Worm (Caenorhabditis elegans) whole organism, young adult: Measurements from ENCODE around the gene C35B1.8.

Experiments
- B0035.1 ChIP-seq: sonication (generic microtip); optimal IDR thresholded peaks from 2 replicates; lab custom pipeline; 2016; ENCODE audit warnings: missing genetic modification characterization, mild to moderate bottlenecking, missing compliant biosample characterization, missing genotype, missing genetic modification reagents
- C06A6.2 ChIP-seq: fragments of 200-800 bp; sonication (Bioruptor generic); conservative IDR thresholded peaks from 2 replicates; pipeline ENCODE4 v1.3.6; 2022; ENCODE audit warnings: missing genetic modification characterization, missing compliant biosample characterization
- D2030.7 ChIP-seq: fragments of 200-800 bp; sonication (Bioruptor generic); IDR thresholded peaks from 2 replicates; pipeline ENCODE4 v1.3.6; 2022; ENCODE audit warnings: missing genetic modification reagents, missing genetic modification characterization, missing compliant biosample characterization
- F23B12.7 ChIP-seq: sonication (generic microtip); optimal IDR thresholded peaks from 2 replicates; lab custom pipeline; 2017; ENCODE audit warnings: missing genetic modification characterization, mild to moderate bottlenecking, missing compliant biosample characterization, antibody characterized with exemption, moderate library complexity; ENCODE audit not compliant: insufficient read depth
- F33H1.4 ChIP-seq: fragments of 200-800 bp; sonication (Bioruptor generic); IDR thresholded peaks from 2 replicates; pipeline ENCODE4 v1.3.6; 2022; ENCODE audit warnings: missing genetic modification reagents, missing genetic modification characterization, missing compliant biosample characterization
- F39B2.1 ChIP-seq: fragments of 200-800 bp; sonication (Bioruptor generic); IDR thresholded peaks from 2 replicates; pipeline ENCODE4 v1.3.6; 2022; ENCODE audit warnings: missing genetic modification reagents, missing genetic modification characterization, missing compliant biosample characterization
- K12H6.12 ChIP-seq: fragments of 200-800 bp; sonication (Bioruptor generic); optimal IDR thresholded peaks from 2 replicates; lab custom pipeline; 2018; ENCODE audit warnings: mild to moderate bottlenecking, missing genetic modification characterization, missing compliant biosample characterization
- T07F8.4 ChIP-seq: sonication (generic microtip); optimal IDR thresholded peaks from 2 replicates; lab custom pipeline; 2016; ENCODE audit warnings: mild to moderate bottlenecking, missing genetic modification characterization, moderate library complexity, missing compliant biosample characterization
- Y56A3A.18 ChIP-seq: fragments of 200-800 bp; sonication (Bioruptor generic); IDR thresholded peaks from 2 replicates; pipeline ENCODE4 v1.3.6; 2022; ENCODE audit warnings: missing genetic modification reagents, missing genetic modification characterization, missing compliant biosample characterization
- Y79H2A.3 ChIP-seq: fragments of 200-800 bp; sonication (Bioruptor generic); conservative IDR thresholded peaks from 2 replicates; pipeline ENCODE4 v1.3.6; 2022; ENCODE audit warnings: missing genetic modification reagents, missing genetic modification characterization, missing compliant biosample characterization
- ZK185.1 ChIP-seq: sonication (generic microtip); optimal IDR thresholded peaks from 2 replicates; lab custom pipeline; 2016; ENCODE audit warnings: mild to moderate bottlenecking, missing genetic modification characterization, missing compliant biosample characterization; ENCODE audit not compliant: poor library complexity, severe bottlenecking
- attf-5 ChIP-seq: fragments of 200-800 bp; sonication (Bioruptor generic); optimal IDR thresholded peaks from 2 replicates; lab custom pipeline; 2018; ENCODE audit warnings: mild to moderate bottlenecking, missing genetic modification characterization, missing compliant biosample characterization
- attf-6 ChIP-seq: fragments of 200-800 bp; sonication (Bioruptor generic); IDR thresholded peaks from 2 replicates; pipeline ENCODE4 v1.3.6; 2022; ENCODE audit warnings: missing genetic modification reagents, missing genetic modification characterization, missing compliant biosample characterization
- bed-1 ChIP-seq: fragments of 200-800 bp; sonication (Bioruptor generic); IDR thresholded peaks from 2 replicates; pipeline ENCODE4 v1.3.6; 2022; ENCODE audit warnings: missing genetic modification reagents, missing genetic modification characterization, missing compliant biosample characterization
- bed-2 ChIP-seq: fragments of 200-800 bp; sonication (Bioruptor generic); IDR thresholded peaks from 2 replicates; pipeline ENCODE4 v1.3.6; 2022; ENCODE audit warnings: missing genetic modification reagents, missing genetic modification characterization, missing compliant biosample characterization
- ccch-3 ChIP-seq: fragments of 200-800 bp; sonication (Bioruptor generic); optimal IDR thresholded peaks from 2 replicates; lab custom pipeline; 2018; ENCODE audit warnings: mild to moderate bottlenecking, missing genetic modification characterization, missing compliant biosample characterization
- ceh-100 ChIP-seq: fragments of 200-800 bp; sonication (Bioruptor generic); IDR thresholded peaks from 2 replicates; pipeline ENCODE4 v1.3.6; 2022; ENCODE audit warnings: missing genetic modification reagents, missing genetic modification characterization, missing compliant biosample characterization
- ceh-40 ChIP-seq: fragments of 200-800 bp; sonication (Bioruptor generic); IDR thresholded peaks from 2 replicates; pipeline ENCODE4 v1.3.6; 2022; ENCODE audit warnings: missing genetic modification characterization, missing compliant biosample characterization
- egl-44 ChIP-seq: fragments of 200-800 bp; sonication (Bioruptor generic); IDR thresholded peaks from 2 replicates; pipeline ENCODE4 v1.3.6; 2022; ENCODE audit warnings: missing genetic modification reagents, missing genetic modification characterization, missing compliant biosample characterization
- egrh-3 ChIP-seq: fragments of 200-800 bp; sonication (Bioruptor generic); IDR thresholded peaks from 2 replicates; pipeline ENCODE4 v1.3.6; 2022; ENCODE audit warnings: missing genetic modification reagents, missing genetic modification characterization, missing compliant biosample characterization
- ets-4 ChIP-seq: fragments of 200-800 bp; sonication (Bioruptor generic); optimal IDR thresholded peaks from 2 replicates; lab custom pipeline; 2018; ENCODE audit warnings: mild to moderate bottlenecking, missing genetic modification characterization, missing compliant biosample characterization
- him-1 ChIP-seq: sonication (generic microtip); optimal IDR thresholded peaks from 2 replicates; lab custom pipeline; 2016; ENCODE audit warnings: missing genotype, missing genetic modification reagents, missing genetic modification characterization, missing compliant biosample characterization
- hsf-1 ChIP-seq: fragments of 200-800 bp; sonication (Bioruptor generic); IDR thresholded peaks from 2 replicates; pipeline ENCODE4 v1.3.6; 2022; ENCODE audit warnings: missing genetic modification reagents, missing genetic modification characterization, missing compliant biosample characterization
- let-607 ChIP-seq, 2 experiments: fragments of 200-800 bp in 1 of 2; sonication (Bioruptor generic) in 1 of 2; sonication (generic microtip) in 1 of 2; optimal IDR thresholded peaks; 2 replicates each; lab custom pipeline; 2016 to 2018; ENCODE audit warnings: mild to moderate bottlenecking in 2 of 2, missing compliant biosample characterization in 2 of 2, missing genetic modification characterization in 2 of 2, moderate library complexity in 2 of 2, missing genotype in 1 of 2
- lin-35 ChIP-seq, 3 experiments: fragments of 150-350 bp in 2 of 3; sonication (generic microtip) in 1 of 3; optimal IDR thresholded peaks; 2 replicates each; lab custom pipeline; 2014 to 2018; ENCODE audit warnings: missing biosample characterization in 3 of 3, missing genetic modification characterization in 3 of 3, missing genetic modification reagents in 3 of 3
- lir-1 ChIP-seq: fragments of 200-800 bp; sonication (Bioruptor generic); conservative IDR thresholded peaks from 2 replicates; pipeline ENCODE4 v1.3.6; 2022; ENCODE audit warnings: missing genetic modification reagents, missing genetic modification characterization, missing compliant biosample characterization
- lsl-1 ChIP-seq: fragments of 200-800 bp; sonication (Bioruptor generic); optimal IDR thresholded peaks from 2 replicates; lab custom pipeline; 2018; ENCODE audit warnings: mild to moderate bottlenecking, missing genetic modification characterization, moderate library complexity, missing compliant biosample characterization
- mcd-1 ChIP-seq: fragments of 200-800 bp; sonication (Bioruptor generic); IDR thresholded peaks from 2 replicates; pipeline ENCODE4 v1.3.6; 2022; ENCODE audit warnings: missing genetic modification reagents, missing genetic modification characterization, missing compliant biosample characterization
- nhr-120 ChIP-seq: fragments of 200-800 bp; sonication (Bioruptor generic); IDR thresholded peaks from 2 replicates; pipeline ENCODE4 v1.3.6; 2022; ENCODE audit warnings: missing genetic modification characterization, missing compliant biosample characterization
- nhr-27 ChIP-seq: fragments of 200-800 bp; sonication (Bioruptor generic); optimal IDR thresholded peaks from 2 replicates; lab custom pipeline; 2018; ENCODE audit warnings: mild to moderate bottlenecking, missing genetic modification characterization, moderate library complexity, missing compliant biosample characterization
- nhr-80 ChIP-seq: sonication (generic microtip); optimal IDR thresholded peaks from 2 replicates; lab custom pipeline; 2016; ENCODE audit warnings: missing genetic modification characterization, missing compliant biosample characterization
- sea-2 ChIP-seq: fragments of 200-800 bp; sonication (Bioruptor generic); IDR thresholded peaks from 2 replicates; pipeline ENCODE4 v1.3.6; 2022; ENCODE audit warnings: missing genetic modification characterization, missing compliant biosample characterization
- snpc-1.3 ChIP-seq: sonication (generic microtip); optimal IDR thresholded peaks from 2 replicates; lab custom pipeline; 2017; ENCODE audit warnings: missing genetic modification characterization, mild to moderate bottlenecking, missing compliant biosample characterization, antibody characterized with exemption, moderate library complexity, missing genotype, missing genetic modification reagents; ENCODE audit not compliant: insufficient read depth
- tbx-9 ChIP-seq: sonication (generic microtip); optimal IDR thresholded peaks from 2 replicates; lab custom pipeline; 2016; ENCODE audit warnings: borderline replicate concordance, missing genetic modification characterization, inconsistent platforms, missing compliant biosample characterization
- zim-3 ChIP-seq: sonication (generic microtip); optimal IDR thresholded peaks from 2 replicates; lab custom pipeline; 2017; ENCODE audit warnings: mild to moderate bottlenecking, missing genetic modification characterization, moderate library complexity, missing compliant biosample characterization
- ztf-22 ChIP-seq: fragments of 200-800 bp; sonication (Bioruptor generic); optimal IDR thresholded peaks from 2 replicates; lab custom pipeline; 2018; ENCODE audit warnings: mild to moderate bottlenecking, missing genetic modification characterization, moderate library complexity, missing compliant biosample characterization

The C35B1.8 gene

DNA sequence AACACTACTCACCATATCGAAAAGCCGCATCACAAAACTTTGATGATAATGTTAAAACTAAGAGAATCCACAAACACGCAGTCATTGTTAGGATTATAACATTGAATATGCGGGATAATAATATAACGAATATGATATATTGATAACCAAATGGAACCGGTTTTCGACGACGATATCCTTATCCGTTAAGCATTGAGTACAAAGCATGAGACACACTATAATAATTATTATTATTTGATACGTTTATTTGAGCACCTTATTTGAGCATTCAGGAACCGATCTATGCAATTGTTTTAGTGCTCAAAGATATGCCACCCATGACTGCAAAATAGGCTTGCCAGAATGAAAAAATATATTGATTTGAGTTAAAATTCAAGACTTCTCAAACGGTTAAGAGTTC, 4.2 kb downstream of the C35B1.8 start, which contains the start of gene W03D2.9:
TSS of gene W03D2.9 (minus strand) at position 101 of the 400 bp plus-strand sequence.
- TF ChIP-seq him-1 (tag; lab: Kevin White, UChicago) (no peak), K12H6.12 (tag; lab: Kevin White, UChicago) (no peak), bed-1 (no peak), tbx-9 (tag; lab: Kevin White, UChicago) (no peak)

DNA sequence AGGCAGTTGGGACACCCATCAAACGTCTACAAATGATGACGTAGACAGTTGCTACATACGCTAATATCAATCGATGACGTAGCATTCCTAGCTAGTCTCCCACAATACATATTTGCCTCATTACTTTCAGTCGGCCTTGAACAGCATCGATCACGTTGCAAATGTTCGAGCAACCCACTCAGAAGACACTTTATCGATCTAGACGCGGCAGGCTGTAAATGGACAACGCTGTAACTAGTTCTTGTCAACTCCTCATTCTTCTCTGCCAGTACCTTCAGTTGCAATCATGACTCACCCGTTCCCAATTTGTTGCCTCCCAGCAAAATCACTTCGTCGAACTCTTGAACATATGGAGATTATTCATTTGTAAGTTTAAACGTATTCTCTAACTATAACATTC, 6.8 kb downstream of the C35B1.8 start, which contains the start of gene pqn-75:
TSS of gene pqn-75 (plus strand) at position 301 of the 400 bp plus-strand sequence.
- TF ChIP-seq ztf-22 (GFP tag; lab: Kevin White, UChicago) = no peak
- TF ChIP-seq ceh-100 (GFP tag; lab: Robert Waterston, UW) = no peak
- no peak for TF ChIP-seq mcd-1
- TF ChIP-seq ccch-3 (GFP tag; lab: Kevin White, UChicago) = no peak
- no peak for TF ChIP-seq let-607 (tag; optimal IDR thresholded peaks at IDR 0.05; lab: Kevin White, UChicago)
- no peak for TF ChIP-seq hsf-1 (GFP tag; lab: Robert Waterston, UW)
- TF ChIP-seq F33H1.4 (GFP tag; lab: Robert Waterston, UW) = no peak
- TF ChIP-seq bed-2 (GFP tag; lab: Robert Waterston, UW) = no peak
- no peak for TF ChIP-seq bed-1
- TF ChIP-seq T07F8.4 (tag; lab: Kevin White, UChicago) = no peak
- no peak for TF ChIP-seq egrh-3 (GFP tag; lab: Robert Waterston, UW)
- no peak for TF ChIP-seq nhr-80
- no peak for TF ChIP-seq ceh-40 (GFP tag; lab: Robert Waterston, UW)
- TF ChIP-seq F23B12.7 (tag; lab: Kevin White, UChicago) = no peak
- no peak for TF ChIP-seq attf-6 (GFP tag; lab: Robert Waterston, UW)
- TF ChIP-seq attf-5 = no peak

DNA sequence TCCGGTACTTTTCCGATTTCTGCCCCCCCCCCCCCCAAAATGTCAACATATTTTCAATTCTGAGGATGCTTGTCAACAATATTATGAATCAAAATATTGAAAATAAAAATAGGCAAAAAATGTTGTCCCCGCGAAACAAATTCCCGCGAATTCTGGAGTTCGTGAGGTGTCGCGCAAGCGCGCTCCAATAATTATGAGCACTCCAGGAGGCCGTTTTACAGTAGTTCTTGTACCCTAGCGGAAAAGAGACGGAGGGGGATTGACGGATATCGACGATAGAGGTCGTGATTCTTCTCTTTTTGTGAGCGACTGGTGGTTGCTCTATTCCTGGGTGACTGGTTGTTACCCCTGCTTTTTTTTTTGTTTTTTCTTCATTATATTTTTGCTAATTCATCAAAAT, 8.0 kb downstream of the C35B1.8 start:
- TF ChIP-seq D2030.7 (GFP tag; lab: Robert Waterston, UW) (no peak), let-607 (tag; optimal IDR thresholded peaks at IDR 0.05; lab: Kevin White, UChicago) (no peak), zim-3 (tag; lab: Kevin White, UChicago) (no peak)

DNA sequence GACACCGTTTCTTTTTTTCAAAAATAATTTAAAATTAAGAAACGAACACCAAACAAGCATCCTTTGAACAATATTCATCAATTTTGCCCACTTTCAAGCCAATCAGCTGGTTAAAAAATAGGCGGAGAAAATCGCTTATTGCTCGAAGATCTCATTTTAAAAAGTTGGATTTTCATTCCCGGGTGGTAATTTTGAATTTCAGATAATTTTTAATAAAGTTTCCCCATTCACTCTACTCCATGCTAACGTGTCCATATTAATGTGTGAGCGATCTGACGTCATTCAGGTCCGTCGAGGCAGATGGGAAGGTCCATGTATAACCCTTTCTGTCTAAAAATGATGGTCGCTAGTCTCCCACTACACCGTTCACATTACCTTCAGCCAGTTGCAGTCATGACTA, 10.3 kb downstream of the C35B1.8 start, which contains the start of gene fbxb-55:
TSS of gene fbxb-55 (plus strand) at position 301 of the 400 bp plus-strand sequence.
- TF ChIP-seq ets-4 = no peak
- TF ChIP-seq Y79H2A.3 = no peak
- TF ChIP-seq lin-35 (GFP tag; optimal IDR thresholded peaks at IDR 0.05; lab: Kevin White, UChicago) = no peak

DNA sequence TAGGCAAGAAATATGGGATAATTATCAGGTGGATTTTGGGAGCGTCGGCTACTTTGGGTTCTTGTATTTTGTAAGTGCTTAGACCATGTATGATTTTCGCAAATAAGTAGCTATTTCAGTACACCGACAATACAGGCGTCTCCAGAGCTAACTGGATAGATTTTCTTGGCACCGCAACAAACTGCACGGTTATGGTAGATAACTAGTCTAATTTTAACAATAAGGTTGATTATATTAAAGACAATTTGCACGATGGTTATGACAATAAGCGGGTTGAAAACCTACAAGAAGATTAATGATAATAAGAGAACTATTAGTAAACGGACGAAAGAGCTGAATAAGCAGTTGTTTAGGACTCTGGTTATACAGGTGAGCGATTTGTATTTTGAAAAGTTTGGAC, 11.5 kb downstream of the C35B1.8 start:
- TF ChIP-seq sea-2 (GFP tag; lab: Robert Waterston, UW) (no peak), Y56A3A.18 (GFP tag; lab: Robert Waterston, UW) (no peak), C06A6.2 (no peak), egl-44 (no peak), ZK185.1 (tag; lab: Kevin White, UChicago) (no peak), D2030.7 (GFP tag; lab: Robert Waterston, UW) (no peak), nhr-120 (no peak), lsl-1 (no peak), snpc-1.3 (tag; lab: Kevin White, UChicago) (no peak), B0035.1 (tag; lab: Kevin White, UChicago) (no peak), mcd-1 (no peak), ets-4 (no peak), F39B2.1 (GFP tag; lab: Robert Waterston, UW) (no peak), nhr-27 (tag; lab: Kevin White, UChicago) (no peak), lir-1 (GFP tag; lab: Robert Waterston, UW) (no peak)
- TF ChIP-seq, all 124 proteins: peak for 0
